Worm (Caenorhabditis elegans) whole organism, early embryonic: ENCODE measurements around the gene prp-18.

Experiments
- B0310.2 ChIP-seq: sonication (generic microtip); optimal IDR thresholded peaks from 2 replicates; lab custom pipeline; 2016; ENCODE audit warnings: mild to moderate bottlenecking, missing genetic modification characterization, missing compliant biosample characterization
- F13C5.2 ChIP-seq: sonication (generic microtip); optimal IDR thresholded peaks from 2 replicates; lab custom pipeline; 2017; ENCODE audit warnings: mild to moderate bottlenecking, missing genetic modification characterization, inconsistent platforms, missing compliant biosample characterization
- aly-1 ChIP-seq: sonication (generic microtip); optimal IDR thresholded peaks from 2 replicates; lab custom pipeline; 2016; ENCODE audit warnings: missing genetic modification characterization, missing compliant biosample characterization
- ama-1 ChIP-seq: fragments of 150-350 bp; optimal IDR thresholded peaks from 2 replicates; lab custom pipeline; 2014
- ceh-13 ChIP-seq: fragments of 200-800 bp; sonication (Bioruptor generic); optimal IDR thresholded peaks from 2 replicates; lab custom pipeline; 2018; ENCODE audit warnings: mild to moderate bottlenecking, missing genetic modification characterization, missing compliant biosample characterization
- ceh-36 ChIP-seq: sonication (generic microtip); optimal IDR thresholded peaks from 2 replicates; lab custom pipeline; 2016; ENCODE audit warnings: missing genetic modification characterization, inconsistent platforms, missing compliant biosample characterization
- ets-7 ChIP-seq: sonication (generic microtip); optimal IDR thresholded peaks from 2 replicates; lab custom pipeline; 2016; ENCODE audit warnings: missing genotype, missing genetic modification characterization, missing compliant biosample characterization
- flt-1 ChIP-seq: fragments of 200-800 bp; sonication (Bioruptor generic); IDR thresholded peaks from 2 replicates; pipeline ENCODE4 v1.3.6; 2022; ENCODE audit warnings: missing genetic modification characterization, missing compliant biosample characterization
- hmbx-1 ChIP-seq: sonication (generic microtip); optimal IDR thresholded peaks from 2 replicates; lab custom pipeline; 2016; ENCODE audit warnings: mild to moderate bottlenecking, missing genetic modification characterization, missing compliant biosample characterization
- hnd-1 ChIP-seq: sonication (generic microtip); optimal IDR thresholded peaks from 2 replicates; lab custom pipeline; 2016; ENCODE audit warnings: missing genetic modification characterization, missing compliant biosample characterization
- pes-1 ChIP-seq: fragments of 200-800 bp; sonication (Bioruptor generic); IDR thresholded peaks from 2 replicates; pipeline ENCODE4 v1.3.6; 2022; ENCODE audit warnings: missing genetic modification reagents, missing genetic modification characterization, missing compliant biosample characterization
- scrt-1 ChIP-seq: fragments of 200-800 bp; sonication (Bioruptor generic); IDR thresholded peaks from 2 replicates; pipeline ENCODE4 v1.3.6; 2022; ENCODE audit warnings: missing genetic modification characterization, missing compliant biosample characterization
- tbx-11 ChIP-seq: fragments of 200-800 bp; sonication (Bioruptor generic); IDR thresholded peaks from 2 replicates; pipeline ENCODE4 v1.3.6; 2022; ENCODE audit warnings: missing genetic modification characterization, missing compliant biosample characterization
- tra-4 ChIP-seq: sonication (generic microtip); optimal IDR thresholded peaks from 2 replicates; lab custom pipeline; 2017; ENCODE audit warnings: missing genetic modification characterization, missing compliant biosample characterization

- TF ChIP-seq flt-1 (GFP tag; lab: Robert Waterston, UW) = no peak
- no peak for TF ChIP-seq pes-1
- no peak for TF ChIP-seq ama-1
- no peak for TF ChIP-seq tra-4 (tag; lab: Kevin White, UChicago)
- TF ChIP-seq F13C5.2 (tag; lab: Kevin White, UChicago) = no peak
- TF ChIP-seq hnd-1 = no peak
- TF ChIP-seq ceh-13 (GFP tag; lab: Kevin White, UChicago) = no peak
- no peak for TF ChIP-seq ets-7 (tag; lab: Kevin White, UChicago)
- TF ChIP-seq B0310.2 (tag; lab: Kevin White, UChicago) = no peak
- no peak for TF ChIP-seq aly-1 (tag; lab: Kevin White, UChicago)
- TF ChIP-seq hmbx-1 (tag; lab: Kevin White, UChicago) = no peak
- TF ChIP-seq tbx-11 (GFP tag; lab: Robert Waterston, UW) = no peak
- TF ChIP-seq ceh-36 (tag; lab: Kevin White, UChicago) = no peak
- TF ChIP-seq scrt-1 (GFP tag; lab: Robert Waterston, UW) = no peak
Observed at ce11 chrIV:9891938-9892337, 7.8 kb upstream of the prp-18 start, which contains the start of gene F32B6.4.
